Fruit fly (Drosophila melanogaster): ENCODE measurements around the gene sw.

The sw gene

DNA sequence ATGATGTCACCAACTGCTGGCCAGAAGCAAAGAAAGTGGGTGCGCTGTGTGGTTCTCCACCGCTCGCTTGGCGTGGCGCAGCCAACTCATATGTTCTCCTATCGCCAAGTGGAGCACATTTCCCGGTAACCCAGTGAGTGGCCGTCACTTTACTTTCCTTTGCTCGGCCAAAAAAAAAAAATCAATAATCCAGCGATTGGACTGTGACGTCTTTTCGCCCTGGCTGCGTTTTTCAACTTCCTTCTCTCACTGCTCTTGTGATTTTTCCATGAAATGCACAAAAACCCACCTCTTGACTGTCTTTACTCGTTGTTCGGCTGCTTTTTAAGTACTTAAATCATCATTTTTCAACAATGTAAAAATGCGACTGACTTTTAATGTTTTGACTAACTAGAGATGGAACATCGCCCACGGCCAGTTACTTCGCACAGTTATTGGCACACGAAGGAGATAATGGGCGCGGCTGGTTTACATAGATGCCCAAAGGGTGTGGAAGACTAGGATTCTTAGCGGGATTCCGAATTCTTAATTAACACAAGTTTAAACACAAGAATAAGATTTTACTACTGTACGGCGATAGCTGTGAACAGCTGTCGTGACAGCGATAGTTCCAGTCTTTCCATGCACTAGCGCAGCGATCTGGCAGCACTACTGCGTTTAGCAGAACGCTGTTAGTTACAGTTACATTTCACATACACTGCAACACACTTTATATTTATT lies at the start of gene sw (continued):
- peak; percentile 94 for TF ChIP-seq BEAF-32 (GFP tag; optimal IDR thresholded peaks at IDR 0.05)
- peak; percentile 12 for TF ChIP-seq CG33213 (GFP tag; optimal IDR thresholded peaks at IDR 0.05)
- TF ChIP-seq Sin3A (optimal IDR thresholded peaks at IDR 0.05): peak; percentile 87
- no peak for TF ChIP-seq Deaf1 (tag; optimal IDR thresholded peaks at IDR 0.05)
- peak; percentile 65; the same call in 1 of the 2 replicates for TF ChIP-seq Poxn (GFP tag; IDR thresholded peaks at IDR 0.05)
- no peak for TF ChIP-seq ap (GFP tag; IDR thresholded peaks at IDR 0.05)
- TF ChIP-seq CG9215 (GFP tag; IDR thresholded peaks at IDR 0.05): peak; percentile 85
- TF ChIP-seq CG15696 (tag; optimal IDR thresholded peaks at IDR 0.05): peak; percentile 80
- TF ChIP-seq sens-2 (GFP tag; IDR thresholded peaks at IDR 0.05): 0 out of 2 replicates have a peak, but pooled peaks have one; percentile 36
- TF ChIP-seq aop (GFP tag; IDR thresholded peaks at IDR 0.05): no peak
- TF ChIP-seq Gsc (GFP tag; IDR thresholded peaks at IDR 0.05): no peak
- peak; percentile 49 for TF ChIP-seq unpg (GFP tag; optimal IDR thresholded peaks at IDR 0.05)
- TF ChIP-seq CG18599 (GFP tag; optimal IDR thresholded peaks at IDR 0.05): peak; percentile 53
- TF ChIP-seq so (GFP tag; IDR thresholded peaks at IDR 0.05): no peak
- no peak; the same call in 2 of the 3 replicates for TF ChIP-seq CG11456 (GFP tag; IDR thresholded peaks at IDR 0.05)
- no peak for TF ChIP-seq CkIIα-i1 (GFP tag; IDR thresholded peaks at IDR 0.05)
- no peak for TF ChIP-seq seq (GFP tag; IDR thresholded peaks at IDR 0.05)
- peak; percentile 59 for TF ChIP-seq tin (GFP tag; optimal IDR thresholded peaks at IDR 0.05)
- TF ChIP-seq chif (GFP tag; optimal IDR thresholded peaks at IDR 0.05): peak; percentile 23 to 38
- TF ChIP-seq CG1792 (GFP tag; optimal IDR thresholded peaks at IDR 0.05): peak; percentile 48
- no peak for TF ChIP-seq wor (GFP tag; IDR thresholded peaks at IDR 0.05)
- TF ChIP-seq Jarid2 (GFP tag; optimal IDR thresholded peaks at IDR 0.05): peak; percentile 25
- TF ChIP-seq grn (GFP tag; optimal IDR thresholded peaks at IDR 0.05): no peak
- no peak for TF ChIP-seq CG11696 (GFP tag; IDR thresholded peaks at IDR 0.05)
- TF ChIP-seq CG6175 (GFP tag; IDR thresholded peaks at IDR 0.05): no peak
- peak; percentile 69 for TF ChIP-seq CG12659 (GFP tag; optimal IDR thresholded peaks at IDR 0.05)
- peak; percentile 52 for TF ChIP-seq Ssrp (tag; optimal IDR thresholded peaks at IDR 0.05)
- TF ChIP-seq Atf6 (GFP tag; IDR thresholded peaks at IDR 0.05): peak; percentile 55; the same call in 1 of the 2 replicates
- peak; percentile 53; the same call in 1 of the 2 replicates for TF ChIP-seq CG32767 (GFP tag; IDR thresholded peaks at IDR 0.05)
- peak; percentile 95 for TF ChIP-seq Scr (GFP tag; IDR thresholded peaks at IDR 0.05; ENCODE audit: partially characterized antibody)
- TF ChIP-seq CG42726 (GFP tag; IDR thresholded peaks at IDR 0.05; ENCODE audit: partially characterized antibody): peak; percentile 93
- peak; percentile 62 for TF ChIP-seq CG12391 (tag; optimal IDR thresholded peaks at IDR 0.05)
- TF ChIP-seq hbn (GFP tag; IDR thresholded peaks at IDR 0.05; ENCODE audit: partially characterized antibody): peak; percentile 91
- TF ChIP-seq Antp (GFP tag; optimal IDR thresholded peaks at IDR 0.05): peak; percentile 70
- TF ChIP-seq amos (GFP tag; IDR thresholded peaks at IDR 0.05; ENCODE audit: partially characterized antibody): peak; percentile 91
- peak; percentile 70 for TF ChIP-seq tna (GFP tag; IDR thresholded peaks at IDR 0.05; ENCODE audit: partially characterized antibody)
- no peak for TF ChIP-seq CG3407 (GFP tag; optimal IDR thresholded peaks at IDR 0.05)
- peak; percentile 51 for TF ChIP-seq PHDP (tag; optimal IDR thresholded peaks at IDR 0.05)
- peak; percentile 69 for TF ChIP-seq CG17361 (GFP tag; IDR thresholded peaks at IDR 0.05)
- peak; percentile 45; the same call in 1 of the 2 replicates for TF ChIP-seq H2.0 (GFP tag; IDR thresholded peaks at IDR 0.05)
- TF ChIP-seq CG8478 (optimal IDR thresholded peaks at IDR 0.05): no peak
- peak; percentile 37 for TF ChIP-seq CG9876 (GFP tag; optimal IDR thresholded peaks at IDR 0.05)
- peak; percentile 82 for TF ChIP-seq Abd-B (GFP tag; optimal IDR thresholded peaks at IDR 0.05)
- TF ChIP-seq CG3726 (GFP tag; IDR thresholded peaks at IDR 0.05): no peak
- TF ChIP-seq gsb-n (tag; optimal IDR thresholded peaks at IDR 0.05): no peak
- TF ChIP-seq Awh (GFP tag; IDR thresholded peaks at IDR 0.05): 0 out of 2 replicates have a peak, but pooled peaks have one; percentile 21
- TF ChIP-seq CG12155 (GFP tag; optimal IDR thresholded peaks at IDR 0.05): peak; percentile 31
- TF ChIP-seq Doc3 (GFP tag; IDR thresholded peaks at IDR 0.05; ENCODE audit: partially characterized antibody): peak; percentile 90
- peak; percentile 49 for TF ChIP-seq CG13775 (GFP tag; optimal IDR thresholded peaks at IDR 0.05)
- TF ChIP-seq fd102C (GFP tag; optimal IDR thresholded peaks at IDR 0.05): no peak

Measured in whole organism, embryonic.